Worm (Caenorhabditis elegans): ENCODE data around the gene cpn-2.
A peak's percentile ranks its signal among the peaks of the same experiment; 100 is the strongest.

Gene cpn-2

ce11 chrII:385957-386356 lies 48.4 kb downstream of the cpn-2 start, which contains the start of gene C03H5.3 (continued):
- peak in 1 of 2 experiments; percentile 8 for TF ChIP-seq mdl-1 (tag; optimal IDR thresholded peaks at IDR 0.05)
- peak; percentile 28 for TF ChIP-seq nhr-90 (tag; optimal IDR thresholded peaks at IDR 0.05; ENCODE audit: poor library complexity)
- TF ChIP-seq irx-1 (tag; optimal IDR thresholded peaks at IDR 0.05), result peak; percentile 27
- peak; percentile 92 to 96 for TF ChIP-seq lin-35 (GFP tag; optimal IDR thresholded peaks at IDR 0.05)
- TF ChIP-seq nhr-47 (tag; optimal IDR thresholded peaks at IDR 0.05), result peak; percentile 75
- peak; percentile 31; the same call in 1 of the 2 replicates for TF ChIP-seq nhr-19 (GFP tag; conservative IDR thresholded peaks at IDR 0.05)
- peak; percentile 38 for TF ChIP-seq nhr-85 (tag)
- no peak for TF ChIP-seq alr-1 (tag; optimal IDR thresholded peaks at IDR 0.05; ENCODE audit: borderline replicate concordance)
- peak; percentile 46 for TF ChIP-seq dsc-1 (tag; optimal IDR thresholded peaks at IDR 0.05)
- no peak for TF ChIP-seq aha-1 (tag; optimal IDR thresholded peaks at IDR 0.05)

DNA sequence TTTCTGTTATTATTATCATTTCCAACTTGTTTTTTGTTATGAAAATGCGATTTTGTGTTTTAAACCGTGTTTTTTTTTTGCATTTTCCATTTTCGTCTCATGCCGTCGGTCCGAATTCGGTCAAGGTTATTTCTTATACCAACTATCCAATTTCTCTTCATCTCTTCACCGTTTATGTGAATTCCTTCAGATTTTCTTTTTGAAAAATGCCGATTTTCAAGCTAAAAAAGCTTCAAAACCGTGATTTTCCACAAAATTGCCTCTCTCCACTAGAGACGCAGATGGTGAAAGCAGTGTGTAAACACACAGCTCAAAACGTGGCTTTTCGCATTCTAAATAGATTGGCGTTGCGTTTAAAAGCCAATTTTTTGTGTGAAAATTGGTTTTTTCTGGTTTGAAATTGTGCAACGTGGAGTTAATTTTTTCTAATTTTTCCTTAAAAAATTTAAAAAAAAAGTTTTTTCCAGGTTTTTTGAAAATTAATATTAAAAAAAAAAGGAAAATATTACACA lies 50.3 kb downstream of the cpn-2 start:
- TF ChIP-seq efl-1 (optimal IDR thresholded peaks at IDR 0.05) (peak; percentile 17 to 28), efl-1 (GFP tag; optimal IDR thresholded peaks at IDR 0.05 in 1 of 2) (peak in 1 of 2 experiments; percentile 92), unc-30 (tag; optimal IDR thresholded peaks at IDR 0.05) (no peak), egl-13 (tag; optimal IDR thresholded peaks at IDR 0.05) (no peak), snpc-4 (tag; optimal IDR thresholded peaks at IDR 0.05) (no peak), ceh-82 (tag; optimal IDR thresholded peaks at IDR 0.05) (no peak), dpl-1 (GFP tag; optimal IDR thresholded peaks at IDR 0.05) (peak in 1 of 3 experiments; percentile 15), blmp-1 (tag; optimal IDR thresholded peaks at IDR 0.05) (peak; percentile 22), swsn-7 (tag; optimal IDR thresholded peaks at IDR 0.05) (no peak), fos-1 (tag; optimal IDR thresholded peaks at IDR 0.05) (no peak), unc-86 (tag; optimal IDR thresholded peaks at IDR 0.05) (no peak), lin-39 (tag; optimal IDR thresholded peaks at IDR 0.05) (no peak), elt-2 (tag; optimal IDR thresholded peaks at IDR 0.05) (no peak), F16B12.6 (tag; optimal IDR thresholded peaks at IDR 0.05) (peak; percentile 1)

- TF ChIP-seq nhr-47 (tag; optimal IDR thresholded peaks at IDR 0.05) (no peak), C04F5.9 (tag; optimal IDR thresholded peaks at IDR 0.05) (no peak), ceh-63 (GFP tag; optimal IDR thresholded peaks at IDR 0.05) (no peak), C16A3.4 (tag; optimal IDR thresholded peaks at IDR 0.05) (no peak), ceh-8 (GFP tag; optimal IDR thresholded peaks at IDR 0.05) (no peak), alr-1 (tag; optimal IDR thresholded peaks at IDR 0.05; ENCODE audit: borderline replicate concordance) (no peak), nhr-76 (tag; optimal IDR thresholded peaks at IDR 0.05) (no peak), aly-2 (tag; optimal IDR thresholded peaks at IDR 0.05) (no peak), elt-2 (tag; optimal IDR thresholded peaks at IDR 0.05) (no peak)
These were observed 51.0 kb downstream of the cpn-2 start, which contains the start of gene nstp-4 for ce11 chrII:388533-388932. Gene nstp-4 (plus strand): TSS chrII:388833.
